Fruit fly (Drosophila melanogaster) whole organism, embryonic: ENCODE results near the gene dUTPase.

Source experiments
- BEAF-32 ChIP-seq: fragments of 200-800 bp; sonication (Bioruptor generic); optimal IDR thresholded peaks from 3 replicates; lab custom pipeline; 2017; ENCODE audit warnings: missing biosample characterization, missing genetic modification characterization, mild to moderate bottlenecking, moderate library complexity, missing genetic modification reagents
- CG10565 ChIP-seq: fragments of 200-800 bp; sonication (Bioruptor generic); optimal IDR thresholded peaks from 3 replicates; lab custom pipeline; 2016; ENCODE audit warnings: missing biosample characterization, mild to moderate bottlenecking, missing genetic modification characterization
- CG10959 ChIP-seq: fragments of 200-800 bp; sonication (Bioruptor generic); IDR thresholded peaks from 2 replicates; pipeline ENCODE4 v1.3.6; 2022; ENCODE audit warnings: missing biosample characterization, missing genetic modification characterization
- CG11456 ChIP-seq: fragments of 200-800 bp; sonication (Bioruptor generic); IDR thresholded peaks from 3 replicates; pipeline ENCODE4 v1.3.6; 2022; ENCODE audit warnings: missing biosample characterization, missing genetic modification characterization
- CG12769 ChIP-seq: fragments of 200-800 bp; sonication (Bioruptor generic); optimal IDR thresholded peaks from 2 replicates; lab custom pipeline; 2019; ENCODE audit warnings: missing biosample characterization, mild to moderate bottlenecking, missing genetic modification characterization, moderate library complexity
- CG13624 ChIP-seq: fragments of 200-800 bp; sonication (Bioruptor generic); optimal IDR thresholded peaks from 2 replicates; lab custom pipeline; 2016; ENCODE audit warnings: missing biosample characterization, missing genetic modification characterization
- CG14050 ChIP-seq: fragments of 200-800 bp; sonication (Bioruptor generic); IDR thresholded peaks from 3 replicates; pipeline ENCODE4 v1.3.6; 2022; ENCODE audit warnings: missing biosample characterization, missing genetic modification characterization
- CG14441 ChIP-seq: fragments of 200-800 bp; sonication (Bioruptor generic); IDR thresholded peaks from 2 replicates; pipeline ENCODE4 v1.3.6; 2022; ENCODE audit warnings: missing biosample characterization, missing genetic modification characterization
- CG16815 ChIP-seq: fragments of 200-800 bp; sonication (Bioruptor generic); optimal IDR thresholded peaks from 3 replicates; lab custom pipeline; 2017; ENCODE audit warnings: missing biosample characterization, mild to moderate bottlenecking, missing genetic modification characterization
- CG17612 ChIP-seq: fragments of 200-800 bp; sonication (Bioruptor generic); IDR thresholded peaks from 2 replicates; pipeline ENCODE4 v1.3.6; 2022; ENCODE audit warnings: missing biosample characterization, missing genetic modification characterization
- CG2199 ChIP-seq: fragments of 200-800 bp; sonication (Bioruptor generic); IDR thresholded peaks from 3 replicates; pipeline ENCODE4 v1.3.6; 2022; ENCODE audit warnings: missing biosample characterization, missing genetic modification characterization
- CG4282 ChIP-seq: fragments of 200-800 bp; sonication (Bioruptor generic); optimal IDR thresholded peaks from 2 replicates; lab custom pipeline; 2016; ENCODE audit warnings: missing biosample characterization, missing genetic modification characterization
- CG4360 ChIP-seq: fragments of 200-800 bp; sonication (Bioruptor generic); IDR thresholded peaks from 2 replicates; pipeline ENCODE4 v1.3.6; 2022; ENCODE audit warnings: missing biosample characterization, missing genetic modification characterization
- CG4424 ChIP-seq: fragments of 200-800 bp; sonication (Bioruptor generic); optimal IDR thresholded peaks from 3 replicates; lab custom pipeline; 2016; ENCODE audit warnings: missing biosample characterization, missing genetic modification characterization
- CG6854 ChIP-seq: fragments of 200-800 bp; sonication (Bioruptor generic); optimal IDR thresholded peaks from 3 replicates; lab custom pipeline; 2017; ENCODE audit warnings: missing biosample characterization, mild to moderate bottlenecking, missing genetic modification characterization
- CG7372 ChIP-seq: fragments of 200-800 bp; sonication (Bioruptor generic); IDR thresholded peaks from 2 replicates; pipeline ENCODE4 v1.3.6; 2022; ENCODE audit warnings: missing biosample characterization, missing genetic modification characterization
- CrebB ChIP-seq: fragments of 200-800 bp; sonication (Bioruptor generic); optimal IDR thresholded peaks from 3 replicates; lab custom pipeline; 2018; ENCODE audit warnings: missing biosample characterization, mild to moderate bottlenecking, missing genetic modification characterization
- Dfd ChIP-seq, 2 experiments: fragments of >200 bp; optimal IDR thresholded peaks; 2 replicates each; lab custom pipeline; 2017; ENCODE audit warnings: missing biosample characterization in 2 of 2, missing genetic modification characterization in 2 of 2
- Drgx ChIP-seq: fragments of 200-800 bp; sonication (Bioruptor generic); IDR thresholded peaks from 2 replicates; pipeline ENCODE4 v1.3.6; 2022; ENCODE audit warnings: missing biosample characterization, missing genetic modification characterization
- ERR ChIP-seq: fragments of 200-800 bp; sonication (Bioruptor generic); optimal IDR thresholded peaks from 2 replicates; lab custom pipeline; 2016; ENCODE audit warnings: missing biosample characterization, missing genetic modification characterization
- GATAe ChIP-seq: fragments of 200-800 bp; sonication (Bioruptor generic); conservative IDR thresholded peaks from 2 replicates; pipeline ENCODE4 v1.3.6; 2022; ENCODE audit warnings: missing biosample characterization, missing genetic modification characterization
- HHEX ChIP-seq: fragments of 200-800 bp; sonication (Bioruptor generic); optimal IDR thresholded peaks from 3 replicates; lab custom pipeline; 2017; ENCODE audit warnings: missing biosample characterization, mild to moderate bottlenecking, missing genetic modification characterization, missing genetic modification reagents
- Hr78 ChIP-seq, 2 experiments: fragments of 200-800 bp in 1 of 2; fragments of >200 bp in 1 of 2; sonication (Bioruptor generic) in 1 of 2; optimal IDR thresholded peaks; 2 replicates each; lab custom pipeline; 2017 to 2019; ENCODE audit warnings: missing biosample characterization in 2 of 2, missing genetic modification characterization in 2 of 2, mild to moderate bottlenecking in 1 of 2, moderate library complexity in 1 of 2
- Med ChIP-seq: fragments of 200-800 bp; sonication (Bioruptor generic); peaks from one replicate; lab custom pipeline; 2016; ENCODE audit warnings: missing biosample characterization, missing genetic modification characterization, mild to moderate bottlenecking, inconsistent platforms, moderate library complexity
- NC2α ChIP-seq: fragments of 200-800 bp; sonication (Bioruptor generic); optimal IDR thresholded peaks from 2 replicates; lab custom pipeline; 2016; ENCODE audit warnings: missing biosample characterization, missing genetic modification characterization
- amos ChIP-seq: fragments of 200-800 bp; sonication (Bioruptor generic); IDR thresholded peaks from 2 replicates; pipeline ENCODE4 v1.3.6; 2022; ENCODE audit warnings: missing biosample characterization, missing genetic modification characterization; ENCODE audit not compliant: partially characterized antibody
- aop ChIP-seq: fragments of 200-800 bp; sonication (Bioruptor generic); IDR thresholded peaks from 2 replicates; pipeline ENCODE4 v1.3.6; 2022; ENCODE audit warnings: missing biosample characterization, missing genetic modification characterization
- caup ChIP-seq: fragments of 200-800 bp; sonication (Bioruptor generic); optimal IDR thresholded peaks from 3 replicates; lab custom pipeline; 2017; ENCODE audit warnings: missing biosample characterization, mild to moderate bottlenecking, missing genetic modification characterization, moderate library complexity; ENCODE audit not compliant: severe bottlenecking
- dmrt11E ChIP-seq: fragments of 200-800 bp; sonication (Bioruptor generic); optimal IDR thresholded peaks from 3 replicates; lab custom pipeline; 2018; ENCODE audit warnings: missing biosample characterization, mild to moderate bottlenecking, missing genetic modification characterization, moderate library complexity
- kay ChIP-seq: fragments of 200-800 bp; sonication (Bioruptor generic); optimal IDR thresholded peaks from 2 replicates; lab custom pipeline; 2016; ENCODE audit warnings: missing biosample characterization, missing genetic modification characterization
- klu ChIP-seq: fragments of 200-800 bp; sonication (Bioruptor generic); IDR thresholded peaks from 2 replicates; pipeline ENCODE4 v1.3.6; 2022; ENCODE audit warnings: missing biosample characterization, missing genetic modification characterization
- lilli ChIP-seq: fragments of 200-800 bp; sonication (Bioruptor generic); optimal IDR thresholded peaks from 3 replicates; lab custom pipeline; 2016; ENCODE audit warnings: missing biosample characterization, missing genetic modification characterization
- nerfin-2 ChIP-seq: fragments of 200-800 bp; sonication (Bioruptor generic); IDR thresholded peaks from 2 replicates; pipeline ENCODE4 v1.3.6; 2022; ENCODE audit warnings: missing biosample characterization, missing genetic modification characterization; ENCODE audit not compliant: partially characterized antibody
- phol ChIP-seq: fragments of 200-800 bp; sonication (Bioruptor generic); optimal IDR thresholded peaks from 3 replicates; lab custom pipeline; 2018; ENCODE audit warnings: missing biosample characterization, mild to moderate bottlenecking, missing genetic modification characterization, moderate library complexity
- pzg ChIP-seq: fragments of 200-800 bp; sonication (Bioruptor generic); optimal IDR thresholded peaks from 3 replicates; lab custom pipeline; 2018; ENCODE audit warnings: missing biosample characterization, mild to moderate bottlenecking, missing genetic modification characterization, moderate library complexity
- salm ChIP-seq: fragments of 200-800 bp; sonication (Bioruptor generic); optimal IDR thresholded peaks from 2 replicates; lab custom pipeline; 2018; ENCODE audit warnings: missing biosample characterization, mild to moderate bottlenecking, missing genetic modification characterization
- sd ChIP-seq: fragments of 200-800 bp; sonication (Bioruptor generic); optimal IDR thresholded peaks from 3 replicates; lab custom pipeline; 2018; ENCODE audit warnings: missing biosample characterization, mild to moderate bottlenecking, missing genetic modification characterization, moderate library complexity
- sens ChIP-seq: fragments of 200-800 bp; sonication (Bioruptor generic); peaks from one replicate; lab custom pipeline; 2016; ENCODE audit warnings: missing biosample characterization, missing genetic modification characterization
- sr ChIP-seq: fragments of 200-800 bp; sonication (Bioruptor generic); IDR thresholded peaks from 3 replicates; pipeline ENCODE4 v1.3.6; 2022; ENCODE audit warnings: missing biosample characterization, missing genetic modification characterization
- sug ChIP-seq: fragments of 200-800 bp; optimal IDR thresholded peaks from 2 replicates; lab custom pipeline; 2019; ENCODE audit warnings: missing biosample characterization, mild to moderate bottlenecking, missing genetic modification characterization, moderate library complexity
- tgo ChIP-seq: fragments of 200-800 bp; sonication (Bioruptor generic); IDR thresholded peaks from 3 replicates; pipeline ENCODE4 v1.3.6; 2022; ENCODE audit warnings: missing biosample characterization, missing genetic modification characterization
- tup ChIP-seq: fragments of 200-800 bp; sonication (Bioruptor generic); optimal IDR thresholded peaks from 2 replicates; lab custom pipeline; 2016; ENCODE audit warnings: missing biosample characterization, mild to moderate bottlenecking, missing genetic modification characterization, moderate library complexity
- twi ChIP-seq: fragments of 200-800 bp; optimal IDR thresholded peaks from 2 replicates; lab custom pipeline; 2019; ENCODE audit warnings: missing biosample characterization, mild to moderate bottlenecking, missing genetic modification characterization, moderate library complexity
- unpg ChIP-seq: fragments of 200-800 bp; sonication (Bioruptor generic); optimal IDR thresholded peaks from 3 replicates; lab custom pipeline; 2018; ENCODE audit warnings: missing biosample characterization, mild to moderate bottlenecking, missing genetic modification characterization, moderate library complexity
- wor ChIP-seq: fragments of 200-800 bp; sonication (Bioruptor generic); IDR thresholded peaks from 2 replicates; pipeline ENCODE4 v1.3.6; 2022; ENCODE audit warnings: missing biosample characterization, missing genetic modification characterization

Gene dUTPase

dm6 chr2L:11051644-11052492 lies 40.8 kb downstream of the dUTPase start (continued):
- TF ChIP-seq klu (GFP tag; lab: Robert Waterston, UW) (0 out of 2 replicates have a peak, but pooled peaks have one; percentile 17), caup (no peak), CG16815 (GFP tag; lab: Kevin White, UChicago) (no peak), CG6854 (GFP tag; lab: Kevin White, UChicago) (no peak), BEAF-32 (GFP tag; lab: Kevin White, UChicago) (no peak), CG2199 (no peak), sug (tag; lab: Kevin White, UChicago) (no peak), CG4360 (GFP tag; lab: Robert Waterston, UW) (no peak), CG14050 (GFP tag; lab: Robert Waterston, UW) (no peak), kay (GFP tag; lab: Kevin White, UChicago) (no peak), Med (GFP tag; lab: Kevin White, UChicago) (peak; percentile 56), CG7372 (GFP tag; lab: Robert Waterston, UW) (no peak), CG4424 (no peak), salm (tag; lab: Kevin White, UChicago) (no peak), CG11456 (GFP tag; lab: Robert Waterston, UW) (0 out of 3 replicates have a peak, but pooled peaks have one; percentile 37), sd (tag; lab: Kevin White, UChicago) (peak; percentile 1), nerfin-2 (GFP tag; lab: Robert Waterston, UW) (0 out of 2 replicates have a peak, but pooled peaks have one; percentile 10)

dm6 chr2L:11052493-11052788 lies 41.3 kb downstream of the dUTPase start:
- TF ChIP-seq Drgx (GFP tag; lab: Robert Waterston, UW) = peak; percentile 26; the same call in 1 of the 2 replicates
- no peak for TF ChIP-seq ERR (GFP tag; lab: Kevin White, UChicago)

- TF ChIP-seq CG11456 (GFP tag; lab: Robert Waterston, UW) (no peak), GATAe (GFP tag; lab: Robert Waterston, UW) (no peak), tup (no peak), pzg (GFP tag; lab: Kevin White, UChicago) (no peak), wor (GFP tag; lab: Robert Waterston, UW) (0 out of 2 replicates have a peak, but pooled peaks have one; percentile 11), aop (GFP tag; lab: Robert Waterston, UW) (no peak), Dfd (GFP tag; optimal IDR thresholded peaks at IDR 0.05; lab: Kevin White, UChicago) (no peak), HHEX (GFP tag; lab: Kevin White, UChicago) (no peak), unpg (GFP tag; lab: Kevin White, UChicago) (peak; percentile 28), sr (0 out of 3 replicates have a peak, but pooled peaks have one; percentile 11), amos (no peak), tgo (GFP tag; lab: Robert Waterston, UW) (0 out of 3 replicates have a peak, but pooled peaks have one; percentile 26), twi (tag; lab: Kevin White, UChicago) (no peak), CG14441 (GFP tag; lab: Robert Waterston, UW) (peak; percentile 76), CG17612 (GFP tag; lab: Robert Waterston, UW) (no peak), Hr78 (GFP tag; optimal IDR thresholded peaks at IDR 0.05; lab: Kevin White, UChicago) (peak in 1 of 2 experiments; percentile 62), phol (tag; lab: Kevin White, UChicago) (peak; percentile 12), CG10959 (GFP tag; lab: Robert Waterston, UW) (no peak), CrebB (no peak), CG4282 (GFP tag; lab: Kevin White, UChicago) (no peak), dmrt11E (tag; lab: Kevin White, UChicago) (no peak), NC2α (GFP tag; lab: Kevin White, UChicago) (no peak), CG10565 (GFP tag; lab: Kevin White, UChicago) (no peak), CG12769 (no peak), CG13624 (GFP tag; lab: Kevin White, UChicago) (no peak), sens (peak; percentile 13), lilli (GFP tag; lab: Kevin White, UChicago) (no peak)
Observed at dm6 chr2L:11053018-11053807, 42.1 kb downstream of the dUTPase start.
